Worm (Caenorhabditis elegans) whole organism, early embryonic: ENCODE data around the gene T23G7.2.

Source experiments
- B0310.2 ChIP-seq: sonication (generic microtip); optimal IDR thresholded peaks from 2 replicates; lab custom pipeline; 2016; ENCODE audit warnings: mild to moderate bottlenecking, missing genetic modification characterization, missing compliant biosample characterization
- F13C5.2 ChIP-seq: sonication (generic microtip); optimal IDR thresholded peaks from 2 replicates; lab custom pipeline; 2017; ENCODE audit warnings: mild to moderate bottlenecking, missing genetic modification characterization, inconsistent platforms, missing compliant biosample characterization
- ama-1 ChIP-seq: fragments of 150-350 bp; optimal IDR thresholded peaks from 2 replicates; lab custom pipeline; 2014
- ceh-13 ChIP-seq: fragments of 200-800 bp; sonication (Bioruptor generic); optimal IDR thresholded peaks from 2 replicates; lab custom pipeline; 2018; ENCODE audit warnings: mild to moderate bottlenecking, missing genetic modification characterization, missing compliant biosample characterization
- ceh-36 ChIP-seq: sonication (generic microtip); optimal IDR thresholded peaks from 2 replicates; lab custom pipeline; 2016; ENCODE audit warnings: missing genetic modification characterization, inconsistent platforms, missing compliant biosample characterization
- flt-1 ChIP-seq: fragments of 200-800 bp; sonication (Bioruptor generic); IDR thresholded peaks from 2 replicates; pipeline ENCODE4 v1.3.6; 2022; ENCODE audit warnings: missing genetic modification characterization, missing compliant biosample characterization
- hmg-4 ChIP-seq: fragments of 200-800 bp; sonication (Bioruptor generic); optimal IDR thresholded peaks from 2 replicates; lab custom pipeline; 2018; ENCODE audit warnings: mild to moderate bottlenecking, missing genetic modification characterization, missing compliant biosample characterization
- hnd-1 ChIP-seq: sonication (generic microtip); optimal IDR thresholded peaks from 2 replicates; lab custom pipeline; 2016; ENCODE audit warnings: missing genetic modification characterization, missing compliant biosample characterization
- scrt-1 ChIP-seq: fragments of 200-800 bp; sonication (Bioruptor generic); IDR thresholded peaks from 2 replicates; pipeline ENCODE4 v1.3.6; 2022; ENCODE audit warnings: missing genetic modification characterization, missing compliant biosample characterization
- sea-1 ChIP-seq: fragments of 200-800 bp; sonication (Bioruptor generic); conservative IDR thresholded peaks from 2 replicates; pipeline ENCODE4 v1.3.6; 2022; ENCODE audit warnings: missing genetic modification characterization, missing compliant biosample characterization
- tbx-37 ChIP-seq: fragments of 200-800 bp; sonication (Bioruptor generic); conservative IDR thresholded peaks from 2 replicates; pipeline ENCODE4 v1.3.6; 2022; ENCODE audit warnings: missing genetic modification reagents, missing genetic modification characterization, missing compliant biosample characterization
- tra-4 ChIP-seq: sonication (generic microtip); optimal IDR thresholded peaks from 2 replicates; lab custom pipeline; 2017; ENCODE audit warnings: missing genetic modification characterization, missing compliant biosample characterization

DNA sequence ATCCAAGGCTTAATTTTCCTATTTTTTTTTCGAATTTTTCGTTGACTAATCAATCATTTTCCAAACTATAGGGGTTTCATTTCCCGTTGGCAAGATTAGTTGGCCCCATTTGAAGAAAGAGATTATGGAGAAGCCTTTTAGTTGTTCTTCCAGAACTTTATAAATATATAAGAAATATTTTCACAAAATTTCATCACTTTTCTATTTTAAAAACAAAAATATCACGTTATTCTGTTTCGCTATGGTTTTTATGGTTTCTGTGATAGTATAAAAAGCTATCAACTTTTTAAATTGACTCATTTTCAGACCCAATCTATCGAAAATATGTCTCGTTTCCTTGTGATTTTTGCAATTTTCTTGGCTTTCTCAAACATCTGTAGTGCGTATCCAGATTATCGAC lies 36.9 kb downstream of the T23G7.2 start, which contains the start of gene nlp-78:
- TF ChIP-seq ama-1 (lab: Kevin White, UChicago) (no peak), sea-1 (GFP tag; lab: Robert Waterston, UW) (no peak), ceh-13 (no peak), scrt-1 (GFP tag; lab: Robert Waterston, UW) (no peak), tra-4 (no peak), flt-1 (GFP tag; lab: Robert Waterston, UW) (no peak), hnd-1 (no peak), ceh-36 (tag; lab: Kevin White, UChicago) (no peak), F13C5.2 (tag; lab: Kevin White, UChicago) (no peak), hmg-4 (no peak), tbx-37 (GFP tag; lab: Robert Waterston, UW) (no peak), B0310.2 (tag; lab: Kevin White, UChicago) (no peak)
